Fruit fly (Drosophila melanogaster): ENCODE data around the gene CG42523.

DNA sequence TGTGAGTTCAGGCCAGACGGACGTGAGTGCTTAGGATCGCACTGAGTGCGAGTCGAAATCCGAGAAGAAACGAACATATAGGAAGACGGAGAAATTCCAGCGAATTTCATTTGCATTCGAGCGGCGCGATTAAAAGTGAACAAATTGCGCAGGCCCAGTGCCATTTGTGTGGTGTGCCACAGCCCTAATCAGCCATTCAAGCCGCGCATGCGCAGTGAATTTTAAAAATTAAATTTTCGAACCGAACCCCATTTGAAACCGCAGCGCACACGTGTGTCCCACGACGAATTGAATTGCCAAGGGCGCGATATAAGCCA, 50.3 kb downstream of the CG42523 start:
- TF ChIP-seq CG14655 (GFP tag; optimal IDR thresholded peaks at IDR 0.05): no peak
- TF ChIP-seq EcR (GFP tag; optimal IDR thresholded peaks at IDR 0.05): no peak
- no peak for TF ChIP-seq CG34367 (tag; optimal IDR thresholded peaks at IDR 0.05)
- no peak for TF ChIP-seq CG4496 (GFP tag; IDR thresholded peaks at IDR 0.05)
- TF ChIP-seq Pif1A (GFP tag; optimal IDR thresholded peaks at IDR 0.05): no peak
- TF ChIP-seq CG15710 (tag; optimal IDR thresholded peaks at IDR 0.05): no peak
- no peak for TF ChIP-seq CG12605 (GFP tag; IDR thresholded peaks at IDR 0.05)
- TF ChIP-seq CG9948 (tag; optimal IDR thresholded peaks at IDR 0.05): no peak
- TF ChIP-seq fd96Ca (GFP tag; IDR thresholded peaks at IDR 0.05): 0 out of 3 replicates have a peak, but pooled peaks have one; percentile 9
- TF ChIP-seq gl (tag; optimal IDR thresholded peaks at IDR 0.05): no peak
- no peak for TF ChIP-seq CG8301 (tag; optimal IDR thresholded peaks at IDR 0.05)
- no peak for TF ChIP-seq Ets98B (GFP tag; IDR thresholded peaks at IDR 0.05)
- no peak for TF ChIP-seq D1 (tag; optimal IDR thresholded peaks at IDR 0.05)
